Worm (Caenorhabditis elegans): ENCODE measurements around the gene Y79H2A.2.

Gene Y79H2A.2

DNA sequence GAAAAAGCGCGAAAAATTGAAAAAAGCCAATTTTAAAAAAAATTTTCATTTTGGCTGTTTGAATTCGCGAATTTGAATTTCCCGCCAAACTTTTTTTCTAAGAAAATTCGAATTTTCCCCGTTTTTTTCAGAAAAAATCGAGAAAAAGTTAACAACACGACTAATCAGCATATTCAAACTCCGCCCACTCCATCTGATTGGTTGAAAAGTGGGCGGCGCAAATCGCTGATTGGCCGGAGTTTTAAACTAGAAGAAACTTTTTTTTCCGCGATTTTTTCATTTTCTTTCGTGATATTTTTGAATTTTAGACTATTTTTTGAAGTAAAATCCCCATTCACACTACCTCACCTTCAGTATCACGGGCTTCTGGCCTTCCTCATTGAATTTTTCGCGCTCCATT, 29.0 kb upstream of the Y79H2A.2 start:
- no peak for TF ChIP-seq C06A6.2 (GFP tag; conservative IDR thresholded peaks at IDR 0.05)
- TF ChIP-seq B0261.1 (tag; optimal IDR thresholded peaks at IDR 0.05) = no peak
- TF ChIP-seq ztf-26 (tag; optimal IDR thresholded peaks at IDR 0.05) = no peak
- no peak for TF ChIP-seq snpc-4 (GFP tag; optimal IDR thresholded peaks at IDR 0.05)
- no peak for TF ChIP-seq snpc-4 (tag; optimal IDR thresholded peaks at IDR 0.05)
- TF ChIP-seq ceh-40 (GFP tag; IDR thresholded peaks at IDR 0.05) = no peak
- TF ChIP-seq nhr-80 (tag; optimal IDR thresholded peaks at IDR 0.05) = no peak
- TF ChIP-seq akir-1 (GFP tag; optimal IDR thresholded peaks at IDR 0.05) = no peak
- TF ChIP-seq mes-4 (tag; optimal IDR thresholded peaks at IDR 0.05) = no peak
- no peak for TF ChIP-seq pha-4 (tag; optimal IDR thresholded peaks at IDR 0.05)
- TF ChIP-seq ccch-3 (GFP tag; optimal IDR thresholded peaks at IDR 0.05) = no peak
- no peak for TF ChIP-seq ceh-58 (GFP tag; IDR thresholded peaks at IDR 0.05)
- TF ChIP-seq C17E4.6 (GFP tag; IDR thresholded peaks at IDR 0.05) = no peak
- TF ChIP-seq snpc-3.4 (tag; optimal IDR thresholded peaks at IDR 0.05) = no peak
- no peak for TF ChIP-seq F37B4.10 (GFP tag; IDR thresholded peaks at IDR 0.05)
- TF ChIP-seq ztf-18 (tag; optimal IDR thresholded peaks at IDR 0.05) = no peak
- no peak for TF ChIP-seq ekl-4 (GFP tag; IDR thresholded peaks at IDR 0.05)
- TF ChIP-seq Y53F4B.3 (GFP tag; IDR thresholded peaks at IDR 0.05) = no peak
- no peak for TF ChIP-seq lir-1 (GFP tag; conservative IDR thresholded peaks at IDR 0.05)
- no peak for TF ChIP-seq Y79H2A.3 (GFP tag; conservative IDR thresholded peaks at IDR 0.05)
- TF ChIP-seq lin-40 (tag; optimal IDR thresholded peaks at IDR 0.05) = no peak

DNA sequence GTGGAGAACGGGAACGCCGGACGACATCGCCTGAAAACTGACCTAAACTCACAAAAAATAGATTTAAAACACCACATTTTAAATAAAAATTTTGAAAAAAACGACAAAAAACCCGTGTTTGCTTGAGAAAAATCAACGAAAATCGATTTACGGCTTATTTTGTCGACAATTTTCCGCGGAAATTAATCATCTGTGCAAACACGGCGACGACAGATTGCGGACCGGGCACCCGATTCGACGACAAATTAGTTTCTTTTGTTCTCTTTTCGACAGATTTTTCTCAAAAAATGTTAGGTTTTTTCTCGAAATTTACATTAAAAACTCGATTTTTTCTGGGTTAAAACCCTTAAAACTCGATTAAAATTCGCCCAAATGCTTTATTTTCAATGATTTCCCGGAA, 27.9 kb upstream of the Y79H2A.2 start, which contains the start of gene arx-3:
TSS of gene arx-3 (minus strand) at position 30 of the 400 bp plus-strand sequence.
- TF ChIP-seq mcd-1 (GFP tag; IDR thresholded peaks at IDR 0.05) (peak; percentile 20; the same call in 1 of the 2 replicates), lin-40 (tag; optimal IDR thresholded peaks at IDR 0.05) (peak; percentile 7), hmg-1.2 (GFP tag; IDR thresholded peaks at IDR 0.05) (0 out of 2 replicates have a peak, but pooled peaks have one; percentile 12), dox-1 (GFP tag; IDR thresholded peaks at IDR 0.05) (0 out of 2 replicates have a peak, but pooled peaks have one; percentile 10), madf-6 (GFP tag; IDR thresholded peaks at IDR 0.05) (0 out of 2 replicates have a peak, but pooled peaks have one; percentile 20), pbrm-1 (GFP tag; IDR thresholded peaks at IDR 0.05) (0 out of 2 replicates have a peak, but pooled peaks have one; percentile 7), ZK185.1 (tag; optimal IDR thresholded peaks at IDR 0.05; ENCODE audit: poor library complexity, severe bottlenecking) (no peak), efl-1 (GFP tag; optimal IDR thresholded peaks at IDR 0.05) (peak; percentile 23), lin-26 (GFP tag; IDR thresholded peaks at IDR 0.05) (no peak), nfya-1 (tag; optimal IDR thresholded peaks at IDR 0.05; ENCODE audit: borderline replicate concordance, insufficient read depth) (no peak)

- TF ChIP-seq F57C9.4 (tag; optimal IDR thresholded peaks at IDR 0.05) = no peak
- no peak for TF ChIP-seq lsy-27 (tag; optimal IDR thresholded peaks at IDR 0.05; ENCODE audit: borderline replicate concordance, insufficient read depth)
- no peak for TF ChIP-seq ceh-79 (tag; optimal IDR thresholded peaks at IDR 0.05)
- no peak for TF ChIP-seq unc-130 (GFP tag; optimal IDR thresholded peaks at IDR 0.05)
- TF ChIP-seq nhr-27 (tag; optimal IDR thresholded peaks at IDR 0.05) = no peak
Measured at ce11 chrIII:12052206-12052605, 21.6 kb upstream of the Y79H2A.2 start, which contains the start of gene Y79H2A.3. Gene Y79H2A.3, minus strand, starts transcription at chrIII:12052306.

DNA sequence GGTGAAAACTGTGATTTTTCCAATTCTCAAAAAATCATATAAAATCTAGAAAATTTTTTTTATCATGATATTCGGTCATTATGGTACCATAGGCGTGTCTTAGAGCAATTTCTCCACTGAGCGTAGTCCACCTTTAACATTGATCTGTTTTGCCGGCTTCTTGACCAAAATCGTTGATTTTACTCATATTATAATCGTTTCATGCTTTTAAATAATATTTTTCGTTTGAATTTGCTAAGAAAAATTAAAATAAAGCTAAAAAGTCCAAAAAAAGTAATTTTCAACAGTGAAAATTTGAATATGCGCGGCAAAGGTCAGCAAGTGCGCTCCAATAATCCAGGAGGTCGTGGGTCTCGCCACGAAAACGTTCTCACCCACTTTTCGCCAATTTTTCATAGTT, 10.4 kb upstream of the Y79H2A.2 start, which contains the start of gene Y79H2A.4:
TSS of gene Y79H2A.4 (plus strand) at position 301 of the 400 bp plus-strand sequence.
- TF ChIP-seq tbp1 (GFP tag; optimal IDR thresholded peaks at IDR 0.05) (no peak), sea-2 (GFP tag; IDR thresholded peaks at IDR 0.05) (no peak)
